Worm (Caenorhabditis elegans): Measurements from ENCODE around the gene cyp-14A2.

cyp-14A2 gene

ce11 chrX:13284618-13285017 is 15.1 kb upstream of the cyp-14A2 start (continued):
- TF ChIP-seq atf-7 (tag; optimal IDR thresholded peaks at IDR 0.05) (no peak), Y56A3A.18 (GFP tag; IDR thresholded peaks at IDR 0.05) (0 out of 2 replicates have a peak, but pooled peaks have one; percentile 35), dox-1 (GFP tag; IDR thresholded peaks at IDR 0.05) (peak; percentile 40; the same call in 1 of the 2 replicates), egl-44 (GFP tag; IDR thresholded peaks at IDR 0.05) (no peak), bed-1 (GFP tag; IDR thresholded peaks at IDR 0.05) (no peak), sea-2 (GFP tag; IDR thresholded peaks at IDR 0.05) (no peak), ztf-3 (GFP tag; optimal IDR thresholded peaks at IDR 0.05) (no peak), lin-26 (GFP tag; IDR thresholded peaks at IDR 0.05) (peak; percentile 87), lag-1 (GFP tag; IDR thresholded peaks at IDR 0.05) (no peak), lir-1 (GFP tag; conservative IDR thresholded peaks at IDR 0.05) (no peak), T07F8.4 (tag; optimal IDR thresholded peaks at IDR 0.05) (no peak), attf-5 (GFP tag; optimal IDR thresholded peaks at IDR 0.05) (no peak), B0019.2 (GFP tag; conservative IDR thresholded peaks at IDR 0.05) (no peak), hlh-26 (GFP tag; conservative IDR thresholded peaks at IDR 0.05) (no peak), nhr-90 (tag; optimal IDR thresholded peaks at IDR 0.05) (peak; percentile 65), unc-62 (GFP tag; optimal IDR thresholded peaks at IDR 0.05) (no peak), F57C9.4 (tag; optimal IDR thresholded peaks at IDR 0.05) (no peak), snpc-3.4 (tag; optimal IDR thresholded peaks at IDR 0.05) (peak; percentile 50), C17E4.6 (GFP tag; IDR thresholded peaks at IDR 0.05) (no peak), B0261.1 (tag; optimal IDR thresholded peaks at IDR 0.05) (peak; percentile 80), ztf-6 (GFP tag; IDR thresholded peaks at IDR 0.05) (no peak), ceh-100 (GFP tag; IDR thresholded peaks at IDR 0.05) (no peak), zfh-2 (GFP tag; conservative IDR thresholded peaks at IDR 0.05) (no peak), Y95B8A.8 (GFP tag; IDR thresholded peaks at IDR 0.05) (no peak), ztf-26 (tag; optimal IDR thresholded peaks at IDR 0.05) (no peak), sptf-2 (GFP tag; optimal IDR thresholded peaks at IDR 0.05) (no peak), F10E7.11 (tag; optimal IDR thresholded peaks at IDR 0.05) (no peak), Y79H2A.3 (GFP tag; conservative IDR thresholded peaks at IDR 0.05) (no peak), F39B2.1 (GFP tag; IDR thresholded peaks at IDR 0.05) (no peak), pha-4 (tag; optimal IDR thresholded peaks at IDR 0.05) (no peak), ekl-4 (GFP tag; IDR thresholded peaks at IDR 0.05) (no peak), hmg-1.2 (GFP tag; IDR thresholded peaks at IDR 0.05) (peak; percentile 44; the same call in 1 of the 2 replicates), aptf-3 (GFP tag; IDR thresholded peaks at IDR 0.05) (no peak), xnd-1 (tag; optimal IDR thresholded peaks at IDR 0.05) (no peak), tbx-9 (tag; optimal IDR thresholded peaks at IDR 0.05; ENCODE audit: borderline replicate concordance) (no peak), akir-1 (GFP tag; optimal IDR thresholded peaks at IDR 0.05) (no peak), ccch-3 (GFP tag; optimal IDR thresholded peaks at IDR 0.05) (no peak), madf-10 (tag; optimal IDR thresholded peaks at IDR 0.05) (no peak), K11D2.4 (GFP tag; IDR thresholded peaks at IDR 0.05) (no peak), F23B12.7 (tag; optimal IDR thresholded peaks at IDR 0.05; ENCODE audit: insufficient read depth) (no peak), C06A6.2 (GFP tag; conservative IDR thresholded peaks at IDR 0.05) (no peak), let-607 (tag; optimal IDR thresholded peaks at IDR 0.05) (peak in 1 of 2 experiments; percentile 7), K12H6.12 (tag; optimal IDR thresholded peaks at IDR 0.05) (no peak), nhr-120 (GFP tag; IDR thresholded peaks at IDR 0.05) (0 out of 2 replicates have a peak, but pooled peaks have one; percentile 50), dpl-1 (GFP tag; optimal IDR thresholded peaks at IDR 0.05) (no peak), fkh-3 (tag; optimal IDR thresholded peaks at IDR 0.05) (no peak), pbrm-1 (GFP tag; IDR thresholded peaks at IDR 0.05) (peak; percentile 62; the same call in 1 of the 2 replicates), tlf-1 (GFP tag; optimal IDR thresholded peaks at IDR 0.05) (no peak), F37B4.10 (GFP tag; IDR thresholded peaks at IDR 0.05) (no peak), gei-17 (GFP tag; optimal IDR thresholded peaks at IDR 0.05) (no peak)
